Worm (Caenorhabditis elegans) whole organism, young adult: Measurements from ENCODE around the gene ZC13.1.
A peak's percentile ranks its signal among the peaks of the same experiment; 100 is the strongest.

Source experiments
- B0336.3 ChIP-seq: fragments of 200-800 bp; sonication (Bioruptor generic); IDR thresholded peaks from 2 replicates; pipeline ENCODE4 v1.3.6; 2022; ENCODE audit warnings: missing genetic modification characterization, missing compliant biosample characterization
- F33H1.4 ChIP-seq: fragments of 200-800 bp; sonication (Bioruptor generic); IDR thresholded peaks from 2 replicates; pipeline ENCODE4 v1.3.6; 2022; ENCODE audit warnings: missing genetic modification reagents, missing genetic modification characterization, missing compliant biosample characterization
- F39B2.1 ChIP-seq: fragments of 200-800 bp; sonication (Bioruptor generic); IDR thresholded peaks from 2 replicates; pipeline ENCODE4 v1.3.6; 2022; ENCODE audit warnings: missing genetic modification reagents, missing genetic modification characterization, missing compliant biosample characterization
- F52B5.7 ChIP-seq: sonication (generic microtip); optimal IDR thresholded peaks from 2 replicates; lab custom pipeline; 2016; ENCODE audit warnings: mild to moderate bottlenecking, missing genetic modification characterization, missing compliant biosample characterization
- F55B11.4 ChIP-seq: sonication (generic microtip); optimal IDR thresholded peaks from 2 replicates; lab custom pipeline; 2016; ENCODE audit warnings: missing compliant biosample characterization, missing genetic modification characterization, borderline replicate concordance; ENCODE audit not compliant: insufficient read depth
- F57A8.1 ChIP-seq: fragments of 200-800 bp; sonication (Bioruptor generic); optimal IDR thresholded peaks from 2 replicates; lab custom pipeline; 2018; ENCODE audit warnings: mild to moderate bottlenecking, missing genetic modification characterization, moderate library complexity, missing compliant biosample characterization
- F57C9.4 ChIP-seq: sonication (generic microtip); optimal IDR thresholded peaks from 2 replicates; lab custom pipeline; 2017; ENCODE audit warnings: mild to moderate bottlenecking, missing genetic modification characterization, missing compliant biosample characterization
- K12H6.12 ChIP-seq: fragments of 200-800 bp; sonication (Bioruptor generic); optimal IDR thresholded peaks from 2 replicates; lab custom pipeline; 2018; ENCODE audit warnings: mild to moderate bottlenecking, missing genetic modification characterization, missing compliant biosample characterization
- T07F8.4 ChIP-seq: sonication (generic microtip); optimal IDR thresholded peaks from 2 replicates; lab custom pipeline; 2016; ENCODE audit warnings: mild to moderate bottlenecking, missing genetic modification characterization, moderate library complexity, missing compliant biosample characterization
- T26A5.8 ChIP-seq: sonication (generic microtip); optimal IDR thresholded peaks from 2 replicates; lab custom pipeline; 2016; ENCODE audit warnings: missing genetic modification characterization, missing compliant biosample characterization
- Y53G8AR.9 ChIP-seq: fragments of 200-800 bp; sonication (Bioruptor generic); conservative IDR thresholded peaks from 2 replicates; pipeline ENCODE4 v1.3.6; 2022; ENCODE audit warnings: missing genetic modification reagents, missing genetic modification characterization, missing compliant biosample characterization
- Y56A3A.18 ChIP-seq: fragments of 200-800 bp; sonication (Bioruptor generic); IDR thresholded peaks from 2 replicates; pipeline ENCODE4 v1.3.6; 2022; ENCODE audit warnings: missing genetic modification reagents, missing genetic modification characterization, missing compliant biosample characterization
- Y67H2A.10 ChIP-seq: fragments of 200-800 bp; sonication (Bioruptor generic); conservative IDR thresholded peaks from 2 replicates; pipeline ENCODE4 v1.3.6; 2022; ENCODE audit warnings: missing genetic modification reagents, missing genetic modification characterization, missing compliant biosample characterization
- Y79H2A.3 ChIP-seq: fragments of 200-800 bp; sonication (Bioruptor generic); conservative IDR thresholded peaks from 2 replicates; pipeline ENCODE4 v1.3.6; 2022; ENCODE audit warnings: missing genetic modification reagents, missing genetic modification characterization, missing compliant biosample characterization
- ama-1 ChIP-seq, 3 experiments: fragments of 150-350 bp in 1 of 3; sonication (generic microtip) in 2 of 3; optimal IDR thresholded peaks; 2 replicates each; lab custom pipeline; 2014 to 2018; ENCODE audit warnings: missing biosample characterization in 2 of 3, missing genetic modification characterization in 2 of 3, missing genetic modification reagents in 2 of 3
- atf-7 ChIP-seq: sonication (generic microtip); optimal IDR thresholded peaks from 2 replicates; lab custom pipeline; 2017; ENCODE audit warnings: mild to moderate bottlenecking, missing genetic modification characterization, missing compliant biosample characterization
- attf-5 ChIP-seq: fragments of 200-800 bp; sonication (Bioruptor generic); optimal IDR thresholded peaks from 2 replicates; lab custom pipeline; 2018; ENCODE audit warnings: mild to moderate bottlenecking, missing genetic modification characterization, missing compliant biosample characterization
- ceh-27 ChIP-seq: fragments of 200-800 bp; sonication (Bioruptor generic); optimal IDR thresholded peaks from 2 replicates; lab custom pipeline; 2018; ENCODE audit warnings: mild to moderate bottlenecking, missing genetic modification characterization, moderate library complexity, missing compliant biosample characterization
- dox-1 ChIP-seq: fragments of 200-800 bp; sonication (Bioruptor generic); IDR thresholded peaks from 2 replicates; pipeline ENCODE4 v1.3.6; 2022; ENCODE audit warnings: missing genetic modification reagents, missing genetic modification characterization, missing compliant biosample characterization
- dpff-1 ChIP-seq: sonication (generic microtip); optimal IDR thresholded peaks from 2 replicates; lab custom pipeline; 2017; ENCODE audit warnings: mild to moderate bottlenecking, missing genetic modification characterization, missing compliant biosample characterization
- dpl-1 ChIP-seq: fragments of 150-350 bp; optimal IDR thresholded peaks from 2 replicates; lab custom pipeline; 2014; ENCODE audit warnings: missing biosample characterization, missing genetic modification reagents, missing genetic modification characterization
- egl-18 ChIP-seq: fragments of 200-800 bp; sonication (Bioruptor generic); IDR thresholded peaks from 2 replicates; pipeline ENCODE4 v1.3.6; 2022; ENCODE audit warnings: missing genetic modification reagents, missing genetic modification characterization, missing compliant biosample characterization
- hmg-1.2 ChIP-seq: fragments of 200-800 bp; sonication (Bioruptor generic); IDR thresholded peaks from 2 replicates; pipeline ENCODE4 v1.3.6; 2022; ENCODE audit warnings: missing genetic modification reagents, missing genetic modification characterization, missing compliant biosample characterization
- hrde-1 ChIP-seq: sonication (generic microtip); optimal IDR thresholded peaks from 2 replicates; lab custom pipeline; 2016; ENCODE audit warnings: missing genetic modification characterization, mild to moderate bottlenecking, missing compliant biosample characterization, moderate library complexity, missing genotype, missing genetic modification reagents, borderline replicate concordance
- hsf-1 ChIP-seq: fragments of 200-800 bp; sonication (Bioruptor generic); IDR thresholded peaks from 2 replicates; pipeline ENCODE4 v1.3.6; 2022; ENCODE audit warnings: missing genetic modification reagents, missing genetic modification characterization, missing compliant biosample characterization
- let-526 ChIP-seq: fragments of 200-800 bp; sonication (Bioruptor generic); IDR thresholded peaks from 2 replicates; pipeline ENCODE4 v1.3.6; 2022; ENCODE audit warnings: missing genetic modification reagents, missing genetic modification characterization, missing compliant biosample characterization
- lin-54 ChIP-seq: fragments of 200-800 bp; sonication (Bioruptor generic); optimal IDR thresholded peaks from 2 replicates; lab custom pipeline; 2018; ENCODE audit warnings: mild to moderate bottlenecking, missing genetic modification characterization, missing compliant biosample characterization
- lir-1 ChIP-seq: fragments of 200-800 bp; sonication (Bioruptor generic); conservative IDR thresholded peaks from 2 replicates; pipeline ENCODE4 v1.3.6; 2022; ENCODE audit warnings: missing genetic modification reagents, missing genetic modification characterization, missing compliant biosample characterization
- madf-10 ChIP-seq: sonication (generic microtip); optimal IDR thresholded peaks from 2 replicates; lab custom pipeline; 2016; ENCODE audit warnings: mild to moderate bottlenecking, missing genetic modification characterization, missing compliant biosample characterization
- madf-3 ChIP-seq: fragments of 200-800 bp; sonication (Bioruptor generic); IDR thresholded peaks from 2 replicates; pipeline ENCODE4 v1.3.6; 2022; ENCODE audit warnings: missing genetic modification reagents, missing genetic modification characterization, missing compliant biosample characterization
- madf-6 ChIP-seq: fragments of 200-800 bp; sonication (Bioruptor generic); IDR thresholded peaks from 2 replicates; pipeline ENCODE4 v1.3.6; 2022; ENCODE audit warnings: missing genetic modification reagents, missing genetic modification characterization, missing compliant biosample characterization
- mel-28 ChIP-seq: sonication (generic microtip); optimal IDR thresholded peaks from 2 replicates; lab custom pipeline; 2016; ENCODE audit warnings: borderline replicate concordance, mild to moderate bottlenecking, missing genetic modification characterization, missing compliant biosample characterization
- mes-4 ChIP-seq: sonication (generic microtip); optimal IDR thresholded peaks from 2 replicates; lab custom pipeline; 2016; ENCODE audit warnings: missing genotype, missing genetic modification characterization, missing compliant biosample characterization
- mxl-1 ChIP-seq: sonication (generic microtip); optimal IDR thresholded peaks from 2 replicates; lab custom pipeline; 2016; ENCODE audit warnings: missing genetic modification characterization, missing compliant biosample characterization
- nfya-1 ChIP-seq: sonication (generic microtip); optimal IDR thresholded peaks from 2 replicates; lab custom pipeline; 2017; ENCODE audit warnings: antibody characterized with exemption, missing compliant biosample characterization, missing genetic modification characterization, borderline replicate concordance; ENCODE audit not compliant: insufficient read depth
- nhr-120 ChIP-seq: fragments of 200-800 bp; sonication (Bioruptor generic); IDR thresholded peaks from 2 replicates; pipeline ENCODE4 v1.3.6; 2022; ENCODE audit warnings: missing genetic modification characterization, missing compliant biosample characterization
- nhr-90 ChIP-seq: sonication (generic microtip); optimal IDR thresholded peaks from 2 replicates; lab custom pipeline; 2016; ENCODE audit warnings: missing genotype, mild to moderate bottlenecking, missing genetic modification characterization, missing compliant biosample characterization
- pbrm-1 ChIP-seq: fragments of 200-800 bp; sonication (Bioruptor generic); IDR thresholded peaks from 2 replicates; pipeline ENCODE4 v1.3.6; 2022; ENCODE audit warnings: missing genetic modification reagents, missing genetic modification characterization, missing compliant biosample characterization
- rcor-1 ChIP-seq: fragments of 200-800 bp; sonication (Bioruptor generic); IDR thresholded peaks from 2 replicates; pipeline ENCODE4 v1.3.6; 2022; ENCODE audit warnings: missing genetic modification reagents, missing genetic modification characterization, missing compliant biosample characterization
- rpc-1 ChIP-seq, 2 experiments: fragments of 150-350 bp in 1 of 2; sonication (generic microtip) in 1 of 2; optimal IDR thresholded peaks; 2 replicates each; lab custom pipeline; 2014 to 2018; ENCODE audit warnings: missing biosample characterization in 1 of 2, missing genetic modification characterization in 1 of 2, missing genetic modification reagents in 1 of 2, missing genotype in 1 of 2
- sea-2 ChIP-seq: fragments of 200-800 bp; sonication (Bioruptor generic); IDR thresholded peaks from 2 replicates; pipeline ENCODE4 v1.3.6; 2022; ENCODE audit warnings: missing genetic modification characterization, missing compliant biosample characterization
- snpc-4 ChIP-seq, 5 experiments: fragments of 150-350 bp in 1 of 5; sonication (generic microtip) in 4 of 5; optimal IDR thresholded peaks; 2 replicates each; lab custom pipeline; 2014 to 2018; ENCODE audit warnings: missing genetic modification characterization in 5 of 5, missing biosample characterization in 3 of 5, antibody characterized with exemption in 2 of 5, mild to moderate bottlenecking in 2 of 5, missing compliant biosample characterization in 2 of 5, missing genotype in 2 of 5, moderate library complexity in 2 of 5, missing genetic modification reagents in 1 of 5
- sptf-2 ChIP-seq: fragments of 200-800 bp; sonication (Bioruptor generic); optimal IDR thresholded peaks from 2 replicates; lab custom pipeline; 2018; ENCODE audit warnings: mild to moderate bottlenecking, missing genetic modification characterization, missing compliant biosample characterization
- tbp1 ChIP-seq: fragments of 200-800 bp; sonication (Bioruptor generic); optimal IDR thresholded peaks from 2 replicates; lab custom pipeline; 2018; ENCODE audit warnings: mild to moderate bottlenecking, missing genetic modification characterization, missing compliant biosample characterization
- tlf-1 ChIP-seq: fragments of 200-800 bp; sonication (Bioruptor generic); optimal IDR thresholded peaks from 2 replicates; lab custom pipeline; 2018; ENCODE audit warnings: mild to moderate bottlenecking, missing genetic modification characterization, missing compliant biosample characterization
- ztf-22 ChIP-seq: fragments of 200-800 bp; sonication (Bioruptor generic); optimal IDR thresholded peaks from 2 replicates; lab custom pipeline; 2018; ENCODE audit warnings: mild to moderate bottlenecking, missing genetic modification characterization, moderate library complexity, missing compliant biosample characterization
- ztf-26 ChIP-seq: sonication (generic microtip); optimal IDR thresholded peaks from 2 replicates; lab custom pipeline; 2017; ENCODE audit warnings: missing genetic modification characterization, missing compliant biosample characterization
- ztf-28 ChIP-seq: fragments of 200-800 bp; sonication (Bioruptor generic); IDR thresholded peaks from 2 replicates; pipeline ENCODE4 v1.3.6; 2022; ENCODE audit warnings: missing genetic modification reagents, missing genetic modification characterization, missing compliant biosample characterization

The ZC13.1 gene

DNA sequence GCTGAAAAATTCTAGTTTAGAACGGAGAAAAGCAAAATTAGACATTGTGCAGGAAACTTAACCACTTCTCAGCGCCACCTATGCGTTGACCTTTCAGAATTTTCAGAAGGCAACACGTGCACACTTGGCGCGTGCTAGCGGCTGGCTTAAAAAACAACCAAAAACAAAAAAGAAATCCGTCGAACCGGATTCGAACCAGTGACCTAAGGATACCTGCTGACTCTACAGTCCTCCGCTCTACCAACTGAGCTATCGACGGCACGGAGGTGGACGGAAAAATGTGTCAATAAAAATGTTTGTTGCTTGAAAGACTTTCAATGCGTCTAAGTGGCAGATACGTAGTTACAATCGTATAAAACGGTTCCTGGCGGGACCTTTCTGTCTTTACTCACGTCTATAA, 11.8 kb upstream of the ZC13.1 start (continued):
- TF ChIP-seq madf-10 (tag; lab: Kevin White, UChicago) (no peak), hsf-1 (no peak), tbp1 (GFP tag; lab: Kevin White, UChicago) (peak; percentile 87), nfya-1 (no peak), mxl-1 (tag; lab: Kevin White, UChicago) (no peak), dpl-1 (GFP tag; lab: Kevin White, UChicago) (no peak), rpc-1 (optimal IDR thresholded peaks at IDR 0.05; lab: Kevin White, UChicago) (peak; percentile 56), rpc-1 (tag; optimal IDR thresholded peaks at IDR 0.05; lab: Kevin White, UChicago) (peak; percentile 77), attf-5 (GFP tag; lab: Kevin White, UChicago) (no peak), sea-2 (GFP tag; lab: Robert Waterston, UW) (no peak), Y67H2A.10 (no peak), Y53G8AR.9 (GFP tag; lab: Robert Waterston, UW) (no peak), ztf-28 (GFP tag; lab: Robert Waterston, UW) (no peak), nhr-120 (GFP tag; lab: Robert Waterston, UW) (no peak), mes-4 (tag; lab: Kevin White, UChicago) (no peak), hmg-1.2 (GFP tag; lab: Robert Waterston, UW) (no peak; the same call in 1 of the 2 replicates), B0336.3 (GFP tag; lab: Robert Waterston, UW) (no peak), Y56A3A.18 (GFP tag; lab: Robert Waterston, UW) (no peak), pbrm-1 (GFP tag; lab: Robert Waterston, UW) (0 out of 2 replicates have a peak, but pooled peaks have one; percentile 45), ceh-27 (no peak), ama-1 (optimal IDR thresholded peaks at IDR 0.05; lab: Kevin White, UChicago) (no peak), ama-1 (GFP tag; optimal IDR thresholded peaks at IDR 0.05; lab: Kevin White, UChicago) (no peak), dox-1 (GFP tag; lab: Robert Waterston, UW) (no peak), F57C9.4 (no peak), snpc-4 (GFP tag; optimal IDR thresholded peaks at IDR 0.05; lab: Kevin White, UChicago) (no peak), snpc-4 (tag; optimal IDR thresholded peaks at IDR 0.05; lab: Kevin White, UChicago) (no peak), T26A5.8 (no peak), egl-18 (GFP tag; lab: Robert Waterston, UW) (no peak), ztf-22 (GFP tag; lab: Kevin White, UChicago) (no peak), lin-54 (GFP tag; lab: Kevin White, UChicago) (no peak), mel-28 (tag; lab: Kevin White, UChicago) (no peak), F39B2.1 (GFP tag; lab: Robert Waterston, UW) (no peak), T07F8.4 (tag; lab: Kevin White, UChicago) (no peak), Y79H2A.3 (no peak), madf-6 (GFP tag; lab: Robert Waterston, UW) (0 out of 2 replicates have a peak, but pooled peaks have one; percentile 12), hrde-1 (tag; lab: Kevin White, UChicago) (no peak), rcor-1 (GFP tag; lab: Robert Waterston, UW) (peak; percentile 34; the same call in 1 of the 2 replicates), madf-3 (GFP tag; lab: Robert Waterston, UW) (no peak), F57A8.1 (no peak), atf-7 (no peak), F55B11.4 (no peak), F52B5.7 (no peak), sptf-2 (GFP tag; lab: Kevin White, UChicago) (no peak), tlf-1 (GFP tag; lab: Kevin White, UChicago) (no peak), F33H1.4 (GFP tag; lab: Robert Waterston, UW) (no peak), nhr-90 (tag; lab: Kevin White, UChicago) (no peak), ztf-26 (tag; lab: Kevin White, UChicago) (no peak), dpff-1 (tag; lab: Kevin White, UChicago) (no peak), let-526 (peak; percentile 52; the same call in 1 of the 2 replicates), lir-1 (GFP tag; lab: Robert Waterston, UW) (no peak), K12H6.12 (tag; lab: Kevin White, UChicago) (no peak)
